Worm (Caenorhabditis elegans): Measurements from ENCODE around the gene fbxb-15.

fbxb-15 gene

DNA sequence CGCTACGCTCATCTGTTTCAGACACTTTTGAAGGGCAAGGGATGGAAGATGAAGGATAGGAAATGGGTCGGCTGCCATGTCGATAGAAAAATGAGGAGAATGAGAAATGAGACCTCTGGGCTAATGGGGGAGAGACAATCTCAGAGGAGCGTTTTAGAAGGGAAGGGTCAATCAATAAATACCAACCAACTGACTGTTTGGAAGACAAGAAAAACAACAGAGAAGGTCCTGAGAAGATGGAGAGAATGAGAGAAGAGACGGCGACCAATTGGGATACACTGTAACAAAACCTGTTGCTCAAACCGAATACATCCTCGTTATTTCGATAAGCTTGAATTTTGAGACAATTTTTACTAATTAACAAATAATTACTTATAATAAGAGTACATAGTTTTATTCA lies at the start of gene fbxb-15:
Gene fbxb-15, minus strand, starts transcription at position 101 of the 400 bp plus-strand sequence.
- TF ChIP-seq ets-7 (tag; optimal IDR thresholded peaks at IDR 0.05) (no peak), flt-1 (GFP tag; IDR thresholded peaks at IDR 0.05) (no peak), ceh-36 (tag; optimal IDR thresholded peaks at IDR 0.05) (no peak), aly-1 (tag; optimal IDR thresholded peaks at IDR 0.05) (no peak), pes-1 (GFP tag; IDR thresholded peaks at IDR 0.05) (no peak), B0310.2 (tag; optimal IDR thresholded peaks at IDR 0.05) (no peak), hnd-1 (tag; optimal IDR thresholded peaks at IDR 0.05) (no peak), hmg-4 (GFP tag; optimal IDR thresholded peaks at IDR 0.05) (no peak), tbx-37 (GFP tag; conservative IDR thresholded peaks at IDR 0.05) (no peak), scrt-1 (GFP tag; IDR thresholded peaks at IDR 0.05) (no peak), ama-1 (optimal IDR thresholded peaks at IDR 0.05) (no peak), tbx-11 (GFP tag; IDR thresholded peaks at IDR 0.05) (no peak), ceh-13 (GFP tag; optimal IDR thresholded peaks at IDR 0.05) (no peak), F13C5.2 (tag; optimal IDR thresholded peaks at IDR 0.05) (no peak)

DNA sequence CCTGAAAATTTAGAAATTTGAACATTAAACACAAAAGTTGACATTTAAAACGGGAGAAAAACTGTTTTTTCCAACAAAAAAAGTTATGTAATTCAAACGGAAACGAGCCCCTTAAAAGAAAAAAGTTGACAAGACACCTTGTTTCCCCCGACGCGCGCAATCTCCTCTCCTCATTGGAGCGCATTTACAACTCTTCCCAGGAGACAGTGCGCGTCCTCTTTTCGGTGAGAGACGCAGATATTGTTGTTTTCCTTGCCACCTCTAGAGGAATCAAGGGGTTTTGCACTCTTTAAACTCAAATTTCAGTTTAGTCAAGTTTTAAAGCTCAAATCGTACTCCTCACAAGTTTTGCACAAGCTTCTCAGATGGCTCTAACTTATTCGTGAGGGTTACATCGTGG lies 42.6 kb upstream of the fbxb-15 start, which contains the start of gene F58E1.13:
Gene F58E1.13, minus strand, starts transcription at position 12 of the 400 bp plus-strand sequence.
- TF ChIP-seq tbx-11 (GFP tag; IDR thresholded peaks at IDR 0.05) (no peak), flt-1 (GFP tag; IDR thresholded peaks at IDR 0.05) (no peak), sea-1 (GFP tag; conservative IDR thresholded peaks at IDR 0.05) (no peak), B0310.2 (tag; optimal IDR thresholded peaks at IDR 0.05) (no peak), hmg-4 (GFP tag; optimal IDR thresholded peaks at IDR 0.05) (no peak), hmbx-1 (tag; optimal IDR thresholded peaks at IDR 0.05) (no peak), tra-4 (tag; optimal IDR thresholded peaks at IDR 0.05) (no peak), hnd-1 (tag; optimal IDR thresholded peaks at IDR 0.05) (no peak), tbx-37 (GFP tag; conservative IDR thresholded peaks at IDR 0.05) (no peak), ceh-13 (GFP tag; optimal IDR thresholded peaks at IDR 0.05) (no peak), aly-1 (tag; optimal IDR thresholded peaks at IDR 0.05) (no peak)

DNA sequence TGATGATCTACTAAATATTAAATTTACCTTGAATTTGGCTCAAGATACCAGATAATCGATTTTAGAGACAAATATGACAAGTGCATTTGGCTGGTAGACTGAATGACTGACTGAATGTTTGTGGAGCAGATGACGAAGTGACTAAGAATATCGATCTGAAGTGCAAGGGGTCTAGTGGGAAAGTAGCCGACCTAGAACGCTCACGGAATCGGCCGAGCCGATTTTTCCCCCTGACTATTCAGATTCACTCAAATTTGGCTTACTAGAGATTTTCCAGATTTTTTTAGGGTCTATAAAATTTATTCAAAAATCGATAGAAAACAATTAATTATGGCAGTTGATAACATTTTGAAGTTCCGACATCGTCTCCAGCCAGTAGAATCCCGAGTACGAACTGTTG lies 41.2 kb upstream of the fbxb-15 start, which contains the start of gene fbxc-26:
Gene fbxc-26, minus strand, starts transcription at position 101 of the 400 bp plus-strand sequence.
- TF ChIP-seq hnd-1 (tag; optimal IDR thresholded peaks at IDR 0.05) (no peak), ceh-36 (tag; optimal IDR thresholded peaks at IDR 0.05) (no peak)

DNA sequence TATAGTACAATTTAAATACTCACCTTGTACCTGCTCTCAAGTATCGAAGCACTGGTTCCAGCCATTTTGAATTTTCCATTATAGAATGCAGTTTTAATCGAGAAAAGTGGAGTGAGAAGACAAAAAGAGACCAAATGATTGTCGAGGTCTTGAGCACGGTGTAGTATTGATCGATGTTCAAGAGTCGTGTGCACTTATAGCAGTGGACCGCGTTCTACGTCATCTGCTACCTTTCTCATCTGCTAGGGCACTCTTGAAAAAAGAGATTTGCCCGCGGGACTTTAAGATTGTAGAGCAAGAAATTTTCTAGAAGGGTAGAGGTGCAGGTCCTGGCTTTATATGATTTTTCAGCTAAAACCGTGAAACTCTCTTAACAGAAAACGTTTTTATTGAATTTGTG lies 39.5 kb upstream of the fbxb-15 start, which contains the start of gene fbxc-21:
Gene fbxc-21, minus strand, starts transcription at position 101 of the 400 bp plus-strand sequence.
- TF ChIP-seq tra-4 (tag; optimal IDR thresholded peaks at IDR 0.05) (no peak), B0310.2 (tag; optimal IDR thresholded peaks at IDR 0.05) (no peak), ceh-13 (GFP tag; optimal IDR thresholded peaks at IDR 0.05) (no peak), scrt-1 (GFP tag; IDR thresholded peaks at IDR 0.05) (no peak), F13C5.2 (tag; optimal IDR thresholded peaks at IDR 0.05) (no peak), hmbx-1 (tag; optimal IDR thresholded peaks at IDR 0.05) (no peak), tbx-11 (GFP tag; IDR thresholded peaks at IDR 0.05) (no peak), ets-7 (tag; optimal IDR thresholded peaks at IDR 0.05) (no peak), sea-1 (GFP tag; conservative IDR thresholded peaks at IDR 0.05) (no peak)

DNA sequence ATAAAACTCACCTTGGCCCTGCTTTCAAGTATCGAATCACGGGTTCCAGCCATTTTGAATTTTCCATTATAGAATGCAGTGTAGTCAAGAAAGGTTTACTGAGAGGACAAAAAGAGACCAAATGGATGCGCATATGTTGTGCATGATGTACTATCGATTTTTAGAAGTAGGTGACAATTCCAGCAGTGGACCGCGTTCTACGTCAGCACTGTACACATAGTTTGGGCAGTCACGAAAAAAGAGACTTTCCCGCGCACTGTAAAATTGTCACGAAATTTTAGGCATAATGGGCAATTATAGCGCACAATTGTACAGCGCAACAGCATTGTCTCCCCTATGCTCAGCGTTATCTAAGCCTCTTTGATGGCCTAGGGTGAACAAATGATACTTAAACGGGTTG lies 37.7 kb upstream of the fbxb-15 start, which contains the start of gene fbxc-22:
Gene fbxc-22, minus strand, starts transcription at position 101 of the 400 bp plus-strand sequence.
- TF ChIP-seq tbx-37 (GFP tag; conservative IDR thresholded peaks at IDR 0.05) (no peak), sea-1 (GFP tag; conservative IDR thresholded peaks at IDR 0.05) (no peak), tra-4 (tag; optimal IDR thresholded peaks at IDR 0.05) (no peak), pes-1 (GFP tag; IDR thresholded peaks at IDR 0.05) (no peak)

DNA sequence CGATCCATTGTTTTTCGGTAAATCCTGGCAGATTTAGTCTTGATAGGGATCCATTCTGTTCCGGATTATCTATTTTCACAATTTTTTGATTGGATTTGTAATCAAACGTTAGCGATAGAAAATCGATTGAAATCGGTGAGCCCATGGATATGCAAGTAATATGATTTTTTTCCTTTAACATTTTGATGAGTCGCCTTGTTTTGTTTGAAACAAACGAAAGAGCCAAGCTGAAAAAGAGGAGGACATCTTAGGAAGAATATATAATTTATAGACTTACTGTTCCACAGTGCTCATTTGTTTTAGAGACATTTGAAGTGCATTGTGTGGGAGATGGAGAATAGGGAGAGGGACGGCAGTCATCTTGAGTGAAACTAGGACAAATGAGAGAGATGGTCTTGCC lies 35.5 kb upstream of the fbxb-15 start, which contains the start of the genes fbxb-18 and fbxb-19:
Gene fbxb-18, minus strand, starts transcription at position 101 of the 400 bp plus-strand sequence.
Gene fbxb-19, minus strand, starts transcription at position 369 of the 400 bp plus-strand sequence.
- TF ChIP-seq ets-7 (tag; optimal IDR thresholded peaks at IDR 0.05) (no peak), scrt-1 (GFP tag; IDR thresholded peaks at IDR 0.05) (no peak), flt-1 (GFP tag; IDR thresholded peaks at IDR 0.05) (no peak), aly-1 (tag; optimal IDR thresholded peaks at IDR 0.05) (no peak), tra-4 (tag; optimal IDR thresholded peaks at IDR 0.05) (no peak), ama-1 (optimal IDR thresholded peaks at IDR 0.05) (no peak), hnd-1 (tag; optimal IDR thresholded peaks at IDR 0.05) (no peak), ceh-36 (tag; optimal IDR thresholded peaks at IDR 0.05) (no peak), ceh-13 (GFP tag; optimal IDR thresholded peaks at IDR 0.05) (no peak), B0310.2 (tag; optimal IDR thresholded peaks at IDR 0.05) (no peak)

DNA sequence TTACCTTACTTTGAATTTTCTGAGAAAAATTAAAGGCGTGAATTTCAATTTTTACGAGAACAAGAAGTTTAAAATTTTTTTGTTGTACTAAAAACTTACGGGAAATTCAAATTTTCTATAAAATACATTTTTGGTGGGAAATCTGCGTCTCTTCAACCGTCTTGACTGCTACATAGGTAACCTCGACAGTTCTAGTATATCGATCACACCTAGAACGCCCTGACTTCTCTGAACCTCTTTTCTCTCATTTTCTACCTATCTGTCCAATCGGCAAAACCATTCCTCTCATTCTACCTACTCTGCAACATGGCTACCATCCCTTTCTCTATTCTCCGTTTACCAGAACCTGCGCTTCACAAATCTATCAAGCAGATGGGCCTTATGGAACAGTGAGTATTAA lies 30.4 kb upstream of the fbxb-15 start, which contains the start of gene fbxb-25:
Gene fbxb-25, plus strand, starts transcription at position 301 of the 400 bp plus-strand sequence.
- TF ChIP-seq ets-7 (tag; optimal IDR thresholded peaks at IDR 0.05) (no peak), B0310.2 (tag; optimal IDR thresholded peaks at IDR 0.05) (no peak), tra-4 (tag; optimal IDR thresholded peaks at IDR 0.05) (no peak), sea-1 (GFP tag; conservative IDR thresholded peaks at IDR 0.05) (no peak), ceh-13 (GFP tag; optimal IDR thresholded peaks at IDR 0.05) (no peak), aly-1 (tag; optimal IDR thresholded peaks at IDR 0.05) (no peak), hmbx-1 (tag; optimal IDR thresholded peaks at IDR 0.05) (no peak), flt-1 (GFP tag; IDR thresholded peaks at IDR 0.05) (no peak), ceh-36 (tag; optimal IDR thresholded peaks at IDR 0.05) (no peak), tbx-37 (GFP tag; conservative IDR thresholded peaks at IDR 0.05) (no peak), tbx-11 (GFP tag; IDR thresholded peaks at IDR 0.05) (no peak)

DNA sequence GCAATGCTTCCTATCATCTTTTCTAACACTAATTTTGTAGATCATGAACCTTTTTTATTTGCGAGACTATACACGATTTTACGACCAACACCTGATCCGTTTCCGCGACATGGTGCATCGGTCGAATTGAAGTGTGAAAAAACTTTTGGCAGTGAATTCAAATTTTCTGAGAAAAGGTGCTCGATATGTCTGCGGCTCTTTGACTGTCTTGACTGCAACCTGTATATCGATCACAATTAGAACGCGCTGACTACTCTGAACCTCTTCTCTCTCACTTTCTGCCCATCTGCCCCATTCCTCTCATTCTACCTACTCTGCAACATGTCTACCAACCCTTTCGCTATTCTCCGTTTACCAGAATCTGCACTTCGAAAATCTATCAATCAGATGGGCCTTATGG lies 28.9 kb upstream of the fbxb-15 start, which contains the start of gene fbxb-26:
Gene fbxb-26, plus strand, starts transcription at position 301 of the 400 bp plus-strand sequence.
- TF ChIP-seq B0310.2 (tag; optimal IDR thresholded peaks at IDR 0.05) (no peak), tra-4 (tag; optimal IDR thresholded peaks at IDR 0.05) (no peak), ama-1 (optimal IDR thresholded peaks at IDR 0.05) (no peak), pes-1 (GFP tag; IDR thresholded peaks at IDR 0.05) (no peak), sea-1 (GFP tag; conservative IDR thresholded peaks at IDR 0.05) (no peak), hmbx-1 (tag; optimal IDR thresholded peaks at IDR 0.05) (no peak), tbx-37 (GFP tag; conservative IDR thresholded peaks at IDR 0.05) (no peak), tbx-11 (GFP tag; IDR thresholded peaks at IDR 0.05) (no peak), ceh-36 (tag; optimal IDR thresholded peaks at IDR 0.05) (no peak)

Data from whole organism, early embryonic.